Fruit fly (Drosophila melanogaster) whole organism, embryonic: ENCODE data around the gene thoc7.

Experiments
- Adf1 ChIP-seq: fragments of 200-800 bp; sonication (Bioruptor generic); IDR thresholded peaks from 2 replicates; pipeline ENCODE4 v1.3.6; 2022; ENCODE audit warnings: missing biosample characterization, missing genetic modification characterization
- BEAF-32 ChIP-seq: fragments of 200-800 bp; sonication (Bioruptor generic); optimal IDR thresholded peaks from 3 replicates; lab custom pipeline; 2017; ENCODE audit warnings: missing biosample characterization, missing genetic modification characterization, mild to moderate bottlenecking, moderate library complexity, missing genetic modification reagents
- Bdp1 ChIP-seq: fragments of 200-800 bp; sonication (Bioruptor generic); optimal IDR thresholded peaks from 3 replicates; lab custom pipeline; 2016; ENCODE audit warnings: missing biosample characterization, missing genetic modification characterization
- Bteb2 ChIP-seq: fragments of 200-800 bp; sonication (Bioruptor generic); optimal IDR thresholded peaks from 2 replicates; lab custom pipeline; 2016; ENCODE audit warnings: missing biosample characterization, missing genetic modification characterization
- CG10431 ChIP-seq: fragments of 200-800 bp; sonication (Bioruptor generic); optimal IDR thresholded peaks from 3 replicates; lab custom pipeline; 2018; ENCODE audit warnings: missing biosample characterization, mild to moderate bottlenecking, missing genetic modification characterization
- CG11723 ChIP-seq: fragments of 200-800 bp; sonication (Bioruptor generic); optimal IDR thresholded peaks from 2 replicates; lab custom pipeline; 2017; ENCODE audit warnings: missing biosample characterization, mild to moderate bottlenecking, missing genetic modification characterization
- CG12104 ChIP-seq: fragments of 200-800 bp; sonication (Bioruptor generic); optimal IDR thresholded peaks from 3 replicates; lab custom pipeline; 2016; ENCODE audit warnings: missing biosample characterization, missing genetic modification characterization
- CG12299 ChIP-seq: fragments of 200-800 bp; sonication (Bioruptor generic); optimal IDR thresholded peaks from 2 replicates; lab custom pipeline; 2018; ENCODE audit warnings: missing biosample characterization, mild to moderate bottlenecking, missing genetic modification characterization
- CG12659 ChIP-seq: fragments of 200-800 bp; sonication (Bioruptor generic); optimal IDR thresholded peaks from 3 replicates; lab custom pipeline; 2017; ENCODE audit warnings: mild to moderate bottlenecking, missing biosample characterization, missing genetic modification reagents, missing genetic modification characterization
- CG14965 ChIP-seq: fragments of 200-800 bp; sonication (Bioruptor generic); optimal IDR thresholded peaks from 2 replicates; lab custom pipeline; 2016; ENCODE audit warnings: missing biosample characterization, missing genetic modification characterization, borderline replicate concordance
- CG1647 ChIP-seq: fragments of 200-800 bp; sonication (Bioruptor generic); optimal IDR thresholded peaks from 3 replicates; lab custom pipeline; 2016; ENCODE audit warnings: missing biosample characterization, missing genetic modification characterization
- CG18476 ChIP-seq: fragments of 200-800 bp; sonication (Bioruptor generic); optimal IDR thresholded peaks from 2 replicates; lab custom pipeline; 2016; ENCODE audit warnings: missing biosample characterization, mild to moderate bottlenecking, missing genetic modification characterization
- CG2116 ChIP-seq: fragments of 200-800 bp; sonication (Bioruptor generic); optimal IDR thresholded peaks from 3 replicates; lab custom pipeline; 2018; ENCODE audit warnings: missing biosample characterization, mild to moderate bottlenecking, missing genetic modification characterization
- CG2889 ChIP-seq: fragments of 200-800 bp; sonication (Bioruptor generic); IDR thresholded peaks from 3 replicates; pipeline ENCODE4 v1.3.6; 2022; ENCODE audit warnings: missing biosample characterization, missing genetic modification characterization
- CG30403 ChIP-seq: fragments of 200-800 bp; sonication (Bioruptor generic); optimal IDR thresholded peaks from 3 replicates; lab custom pipeline; 2016; ENCODE audit warnings: missing biosample characterization, missing genetic modification characterization
- CG31388 ChIP-seq: fragments of 200-800 bp; sonication (Bioruptor generic); optimal IDR thresholded peaks from 2 replicates; lab custom pipeline; 2016; ENCODE audit warnings: missing biosample characterization, missing genetic modification characterization
- CG3847 ChIP-seq: fragments of 200-800 bp; sonication (Bioruptor generic); IDR thresholded peaks from 2 replicates; pipeline ENCODE4 v1.3.6; 2022; ENCODE audit warnings: missing biosample characterization, missing genetic modification characterization
- CG7271 ChIP-seq: fragments of 200-800 bp; sonication (Bioruptor generic); optimal IDR thresholded peaks from 2 replicates; lab custom pipeline; 2018; ENCODE audit warnings: missing biosample characterization, mild to moderate bottlenecking, missing genetic modification characterization, moderate library complexity
- CG7372 ChIP-seq: fragments of 200-800 bp; sonication (Bioruptor generic); IDR thresholded peaks from 2 replicates; pipeline ENCODE4 v1.3.6; 2022; ENCODE audit warnings: missing biosample characterization, missing genetic modification characterization
- CG7987 ChIP-seq: fragments of 200-800 bp; sonication (Bioruptor generic); optimal IDR thresholded peaks from 2 replicates; lab custom pipeline; 2018; ENCODE audit warnings: missing biosample characterization, mild to moderate bottlenecking, missing genetic modification characterization, moderate library complexity
- D19B ChIP-seq: fragments of 200-800 bp; sonication (Bioruptor generic); optimal IDR thresholded peaks from 2 replicates; lab custom pipeline; 2017; ENCODE audit warnings: missing biosample characterization, mild to moderate bottlenecking, missing genetic modification characterization
- Dad ChIP-seq: fragments of 200-800 bp; sonication (Bioruptor generic); optimal IDR thresholded peaks from 3 replicates; lab custom pipeline; 2016; ENCODE audit warnings: missing biosample characterization, missing genetic modification characterization
- Doc2 ChIP-seq: fragments of 200-800 bp; sonication (Bioruptor generic); IDR thresholded peaks from 2 replicates; pipeline ENCODE4 v1.3.6; 2022; ENCODE audit warnings: missing biosample characterization, missing genetic modification characterization
- Doc3 ChIP-seq: fragments of 200-800 bp; sonication (Bioruptor generic); IDR thresholded peaks from 3 replicates; pipeline ENCODE4 v1.3.6; 2022; ENCODE audit warnings: missing biosample characterization, missing genetic modification characterization; ENCODE audit not compliant: partially characterized antibody
- Drgx ChIP-seq: fragments of 200-800 bp; sonication (Bioruptor generic); IDR thresholded peaks from 2 replicates; pipeline ENCODE4 v1.3.6; 2022; ENCODE audit warnings: missing biosample characterization, missing genetic modification characterization
- ERR ChIP-seq: fragments of 200-800 bp; sonication (Bioruptor generic); optimal IDR thresholded peaks from 2 replicates; lab custom pipeline; 2016; ENCODE audit warnings: missing biosample characterization, missing genetic modification characterization
- Hmx ChIP-seq: fragments of 200-800 bp; sonication (Bioruptor generic); optimal IDR thresholded peaks from 2 replicates; lab custom pipeline; 2016; ENCODE audit warnings: missing biosample characterization, missing genetic modification characterization
- MBD-R2 ChIP-seq: fragments of 200-800 bp; sonication (Bioruptor generic); IDR thresholded peaks from 2 replicates; pipeline ENCODE4 v1.3.6; 2022; ENCODE audit warnings: missing biosample characterization, missing genetic modification characterization
- MTF-1 ChIP-seq: fragments of 200-800 bp; sonication (Bioruptor generic); optimal IDR thresholded peaks from 2 replicates; lab custom pipeline; 2018; ENCODE audit warnings: missing biosample characterization, mild to moderate bottlenecking, missing genetic modification characterization, borderline replicate concordance
- Med ChIP-seq: fragments of 200-800 bp; sonication (Bioruptor generic); peaks from one replicate; lab custom pipeline; 2016; ENCODE audit warnings: missing biosample characterization, missing genetic modification characterization, mild to moderate bottlenecking, inconsistent platforms, moderate library complexity
- Ptx1 ChIP-seq: fragments of 200-800 bp; sonication (Bioruptor generic); IDR thresholded peaks from 2 replicates; pipeline ENCODE4 v1.3.6; 2022; ENCODE audit warnings: missing biosample characterization, missing genetic modification characterization
- aop ChIP-seq: fragments of 200-800 bp; sonication (Bioruptor generic); IDR thresholded peaks from 2 replicates; pipeline ENCODE4 v1.3.6; 2022; ENCODE audit warnings: missing biosample characterization, missing genetic modification characterization
- chm ChIP-seq: fragments of 200-800 bp; sonication (Bioruptor generic); IDR thresholded peaks from 2 replicates; pipeline ENCODE4 v1.3.6; 2022; ENCODE audit warnings: missing biosample characterization, missing genetic modification characterization
- ci ChIP-seq: fragments of 200-800 bp; sonication (Bioruptor generic); IDR thresholded peaks from 3 replicates; pipeline ENCODE4 v1.3.6; 2022; ENCODE audit warnings: missing biosample characterization, missing genetic modification characterization
- esg ChIP-seq: fragments of 200-800 bp; sonication (Bioruptor generic); conservative IDR thresholded peaks from 2 replicates; pipeline ENCODE4 v1.3.6; 2022; ENCODE audit warnings: missing biosample characterization, missing genetic modification characterization
- gcm2 ChIP-seq: fragments of 200-800 bp; sonication (Bioruptor generic); optimal IDR thresholded peaks from 2 replicates; lab custom pipeline; 2016; ENCODE audit warnings: missing biosample characterization, missing genetic modification characterization
- hb ChIP-seq: fragments of 200-800 bp; sonication (Bioruptor generic); IDR thresholded peaks from 3 replicates; pipeline ENCODE4 v1.3.6; 2022; ENCODE audit warnings: missing biosample characterization, missing genetic modification characterization; ENCODE audit not compliant: partially characterized antibody
- hth ChIP-seq: fragments of >200 bp; optimal IDR thresholded peaks from 2 replicates; lab custom pipeline; 2017; ENCODE audit warnings: inconsistent platforms
- insv ChIP-seq, 2 experiments: fragments of 200-800 bp; sonication (Bioruptor generic); optimal IDR thresholded peaks; 3 replicates each; lab custom pipeline; 2016 to 2018; ENCODE audit warnings: missing biosample characterization in 2 of 2, missing genetic modification characterization in 2 of 2
- inv ChIP-seq: fragments of 200-800 bp; sonication (Bioruptor generic); IDR thresholded peaks from 2 replicates; pipeline ENCODE4 v1.3.6; 2022; ENCODE audit warnings: missing biosample characterization, missing genetic modification characterization; ENCODE audit not compliant: partially characterized antibody
- jigr1 ChIP-seq: fragments of 200-800 bp; sonication (Bioruptor generic); IDR thresholded peaks from 3 replicates; pipeline ENCODE4 v1.3.6; 2022; ENCODE audit warnings: missing biosample characterization, missing genetic modification characterization
- jing ChIP-seq: fragments of 200-800 bp; sonication (Bioruptor generic); optimal IDR thresholded peaks from 2 replicates; lab custom pipeline; 2018; ENCODE audit warnings: missing biosample characterization, mild to moderate bottlenecking, missing genetic modification characterization
- nmo ChIP-seq: fragments of 200-800 bp; sonication (Bioruptor generic); optimal IDR thresholded peaks from 2 replicates; lab custom pipeline; 2018; ENCODE audit warnings: missing biosample characterization, mild to moderate bottlenecking, missing genetic modification characterization, moderate library complexity
- onecut ChIP-seq: fragments of 200-800 bp; sonication (Bioruptor generic); IDR thresholded peaks from 2 replicates; pipeline ENCODE4 v1.3.6; 2022; ENCODE audit warnings: missing biosample characterization, missing genetic modification characterization
- pan ChIP-seq, 4 experiments: fragments of >200 bp in 3 of 4; fragments of 200-800 bp in 1 of 4; sonication (Bioruptor generic) in 1 of 4; optimal IDR thresholded peaks in 3 of 4; IDR thresholded peaks in 1 of 4; 2 replicates each; pipeline versions ENCODE4 v1.3.6 to Lab custom; 2017 to 2022; ENCODE audit warnings: missing biosample characterization in 2 of 4, missing genetic modification characterization in 2 of 4, mixed read lengths in 1 of 4
- peb ChIP-seq: fragments of 200-800 bp; sonication (Bioruptor generic); IDR thresholded peaks from 2 replicates; pipeline ENCODE4 v1.3.6; 2022; ENCODE audit warnings: missing biosample characterization, missing genetic modification characterization
- psq ChIP-seq: fragments of 200-800 bp; sonication (Bioruptor generic); optimal IDR thresholded peaks from 2 replicates; lab custom pipeline; 2017; ENCODE audit warnings: missing biosample characterization, missing genetic modification characterization
- repo ChIP-seq: fragments of 200-800 bp; sonication (Bioruptor generic); optimal IDR thresholded peaks from 2 replicates; lab custom pipeline; 2016; ENCODE audit warnings: missing biosample characterization, missing genetic modification characterization
- row ChIP-seq: fragments of 200-800 bp; sonication (Bioruptor generic); IDR thresholded peaks from 3 replicates; pipeline ENCODE4 v1.3.6; 2022; ENCODE audit warnings: missing biosample characterization, missing genetic modification characterization
- tup ChIP-seq: fragments of 200-800 bp; sonication (Bioruptor generic); optimal IDR thresholded peaks from 2 replicates; lab custom pipeline; 2016; ENCODE audit warnings: missing biosample characterization, mild to moderate bottlenecking, missing genetic modification characterization, moderate library complexity

The thoc7 gene

DNA sequence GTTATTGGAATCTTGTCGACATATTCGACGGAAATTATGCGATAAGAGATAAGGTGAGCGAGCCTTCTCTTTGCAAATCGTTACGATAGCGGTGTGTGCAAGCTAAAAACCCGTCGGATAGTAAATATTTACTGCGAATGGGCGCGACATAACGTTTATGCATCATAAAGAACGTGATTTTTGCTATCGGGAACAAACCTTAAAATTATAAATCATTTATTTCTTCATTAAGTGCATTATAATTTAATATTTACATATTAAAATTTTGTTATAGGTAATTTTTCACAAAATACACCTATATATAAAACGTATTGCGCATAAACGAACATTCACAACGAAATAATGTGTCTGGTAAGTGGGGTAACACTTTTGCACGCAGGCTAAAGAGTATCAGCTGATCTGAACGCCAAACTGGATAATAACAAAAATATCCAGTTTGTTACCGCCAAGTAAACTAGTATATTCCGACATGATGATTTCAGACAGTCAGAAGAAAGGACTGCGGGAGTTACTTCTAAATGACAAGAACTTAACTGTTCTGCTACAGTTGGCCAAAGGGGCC, 6.7 kb downstream of the thoc7 start, which contains the start of the genes Gk1 and CG13876:
Gk1 (minus strand) TSS at position 122 of the 562 bp plus-strand sequence.
CG13876 (plus strand) TSS at position 412 of the 562 bp plus-strand sequence.
- TF ChIP-seq CG11723 (no peak), pan (optimal IDR thresholded peaks at IDR 0.05; lab: Kevin White, UChicago) (no peak), pan (GFP tag; optimal IDR thresholded peaks at IDR 0.05 in 1 of 2, IDR thresholded peaks at IDR 0.05 in 1 of 2) (peak in 1 of 2 experiments; percentile 96), D19B (GFP tag; lab: Kevin White, UChicago) (peak; percentile 83), CG2889 (GFP tag; lab: Robert Waterston, UW) (peak; percentile 69), CG12299 (tag; lab: Kevin White, UChicago) (peak; percentile 98), jigr1 (GFP tag; lab: Robert Waterston, UW) (peak; percentile 64; the same call in 2 of the 3 replicates), Adf1 (GFP tag; lab: Robert Waterston, UW) (peak; percentile 83), Doc3 (no peak), CG31388 (GFP tag; lab: Kevin White, UChicago) (peak; percentile 59), row (peak; percentile 96), CG3847 (GFP tag; lab: Robert Waterston, UW) (peak; percentile 94), CG1647 (GFP tag; lab: Kevin White, UChicago) (peak; percentile 22), hb (GFP tag; lab: Robert Waterston, UW) (no peak), CG7271 (peak; percentile 94), hth (lab: Kevin White, UChicago) (no peak), aop (GFP tag; lab: Robert Waterston, UW) (peak; percentile 26; the same call in 1 of the 2 replicates), Drgx (peak; percentile 97), CG7372 (GFP tag; lab: Robert Waterston, UW) (peak; percentile 93), CG7987 (GFP tag; lab: Kevin White, UChicago) (peak; percentile 89), gcm2 (GFP tag; lab: Kevin White, UChicago) (no peak), CG2116 (GFP tag; lab: Kevin White, UChicago) (peak; percentile 75), psq (GFP tag; lab: Kevin White, UChicago) (peak; percentile 78), nmo (peak; percentile 97), Doc2 (GFP tag; lab: Robert Waterston, UW) (no peak), Dad (GFP tag; lab: Kevin White, UChicago) (peak; percentile 7), repo (GFP tag; lab: Kevin White, UChicago) (no peak), ERR (no peak), BEAF-32 (GFP tag; lab: Kevin White, UChicago) (peak; percentile 37), MTF-1 (GFP tag; lab: Kevin White, UChicago) (no peak), insv (GFP tag; optimal IDR thresholded peaks at IDR 0.05; lab: Kevin White, UChicago) (peak in 1 of 2 experiments; percentile 78), esg (GFP tag; lab: Robert Waterston, UW) (peak; percentile 85), CG18476 (peak; percentile 81), CG12659 (peak; percentile 98), peb (GFP tag; lab: Robert Waterston, UW) (peak; percentile 78), MBD-R2 (peak; percentile 94), ci (GFP tag; lab: Robert Waterston, UW) (peak; percentile 97), onecut (GFP tag; lab: Robert Waterston, UW) (peak; percentile 90), CG12104 (GFP tag; lab: Kevin White, UChicago) (peak; percentile 93), Hmx (GFP tag; lab: Kevin White, UChicago) (no peak), CG10431 (GFP tag; lab: Kevin White, UChicago) (peak; percentile 86), Bdp1 (GFP tag; lab: Kevin White, UChicago) (peak; percentile 48), tup (GFP tag; lab: Kevin White, UChicago) (peak; percentile 73), CG14965 (GFP tag; lab: Kevin White, UChicago) (no peak), chm (GFP tag; lab: Robert Waterston, UW) (peak; percentile 96), inv (GFP tag; lab: Robert Waterston, UW) (no peak), Ptx1 (GFP tag; lab: Robert Waterston, UW) (peak; percentile 93), Bteb2 (GFP tag; lab: Kevin White, UChicago) (peak; percentile 77), jing (GFP tag; lab: Kevin White, UChicago) (no peak), CG30403 (GFP tag; lab: Kevin White, UChicago) (peak; percentile 94), Med (GFP tag; lab: Kevin White, UChicago) (peak; percentile 92)
